Worm (Caenorhabditis elegans) whole organism, L1 larva: ENCODE results near the gene hda-11.

Experiments used
- blmp-1 ChIP-seq: fragments of 150-350 bp; optimal IDR thresholded peaks from 2 replicates; lab custom pipeline; 2014; ENCODE audit warnings: missing biosample characterization, missing genetic modification characterization
- ceh-63 ChIP-seq: fragments of 200-800 bp; sonication (Bioruptor generic); optimal IDR thresholded peaks from 2 replicates; lab custom pipeline; 2018; ENCODE audit warnings: mild to moderate bottlenecking, missing genetic modification characterization, missing compliant biosample characterization
- ceh-8 ChIP-seq: fragments of 200-800 bp; sonication (Bioruptor generic); optimal IDR thresholded peaks from 2 replicates; lab custom pipeline; 2018; ENCODE audit warnings: mild to moderate bottlenecking, missing genetic modification characterization, moderate library complexity, missing compliant biosample characterization
- ceh-88 ChIP-seq: fragments of 200-800 bp; sonication (Bioruptor generic); IDR thresholded peaks from 2 replicates; pipeline ENCODE4 v1.3.6; 2022; ENCODE audit warnings: missing genetic modification characterization, missing compliant biosample characterization
- efl-1 ChIP-seq, 4 experiments: fragments of 150-350 bp; optimal IDR thresholded peaks in 3 of 4; peaks in 1 of 4; 1 replicate in 1 of 4; 2 replicates in 3 of 4; lab custom pipeline; 2014; ENCODE audit warnings: missing biosample characterization in 2 of 4, missing genetic modification characterization in 2 of 4, missing genetic modification reagents in 2 of 4
- egl-27 ChIP-seq, 2 experiments: fragments of 150-350 bp in 1 of 2; sonication (generic microtip); optimal IDR thresholded peaks; 3 replicates each; lab custom pipeline; 2017 to 2018; ENCODE audit warnings: missing biosample characterization in 2 of 2, missing genetic modification characterization in 2 of 2, missing genetic modification reagents in 2 of 2
- elt-2 ChIP-seq: sonication (generic microtip); optimal IDR thresholded peaks from 2 replicates; lab custom pipeline; 2016; ENCODE audit warnings: missing genetic modification characterization, mild to moderate bottlenecking, inconsistent platforms, missing compliant biosample characterization, missing genetic modification reagents
- elt-3 ChIP-seq, 6 experiments: fragments of 150-350 bp in 1 of 6; sonication (generic microtip); optimal IDR thresholded peaks; 2 replicates each; lab custom pipeline; 2017 to 2018; ENCODE audit warnings: missing biosample characterization in 6 of 6, missing genetic modification characterization in 6 of 6, inconsistent platforms in 1 of 6
- ets-5 ChIP-seq: fragments of 200-800 bp; sonication (Bioruptor generic); IDR thresholded peaks from 2 replicates; pipeline ENCODE4 v1.3.6; 2022; ENCODE audit warnings: missing genetic modification characterization, missing compliant biosample characterization
- fkh-4 ChIP-seq: sonication (generic microtip); optimal IDR thresholded peaks from 2 replicates; lab custom pipeline; 2016; ENCODE audit warnings: missing compliant biosample characterization, missing genetic modification characterization, borderline replicate concordance
- fos-1 ChIP-seq: fragments of 150-350 bp; optimal IDR thresholded peaks from 2 replicates; lab custom pipeline; 2014; ENCODE audit warnings: missing biosample characterization, missing genetic modification characterization
- grh-1 ChIP-seq: fragments of 200-800 bp; sonication (Bioruptor generic); IDR thresholded peaks from 2 replicates; pipeline ENCODE4 v1.3.6; 2022; ENCODE audit warnings: missing genetic modification reagents, missing genetic modification characterization, missing compliant biosample characterization
- hlh-17 ChIP-seq: fragments of 200-800 bp; sonication (Bioruptor generic); optimal IDR thresholded peaks from 2 replicates; lab custom pipeline; 2018; ENCODE audit warnings: missing genetic modification characterization, mild to moderate bottlenecking, missing compliant biosample characterization, moderate library complexity, borderline replicate concordance
- hpl-2 ChIP-seq: fragments of 150-350 bp; optimal IDR thresholded peaks from 2 replicates; lab custom pipeline; 2014; ENCODE audit warnings: missing biosample characterization, missing genetic modification reagents, missing genetic modification characterization
- lin-13 ChIP-seq: fragments of 150-350 bp; optimal IDR thresholded peaks from 2 replicates; lab custom pipeline; 2014; ENCODE audit warnings: missing biosample characterization, missing genetic modification reagents, missing genetic modification characterization
- lin-14 ChIP-seq: fragments of 200-800 bp; sonication (Bioruptor generic); optimal IDR thresholded peaks from 2 replicates; lab custom pipeline; 2018; ENCODE audit warnings: mild to moderate bottlenecking, missing genetic modification characterization, moderate library complexity, missing compliant biosample characterization
- lir-3 ChIP-seq: sonication (generic microtip); optimal IDR thresholded peaks from 2 replicates; lab custom pipeline; 2016; ENCODE audit warnings: mild to moderate bottlenecking, missing genetic modification characterization, moderate library complexity, missing compliant biosample characterization; ENCODE audit not compliant: poor library complexity
- mef-2 ChIP-seq: fragments of 150-350 bp; optimal IDR thresholded peaks from 2 replicates; lab custom pipeline; 2014; ENCODE audit warnings: missing biosample characterization, missing genetic modification characterization
- nhr-11 ChIP-seq: fragments of 150-350 bp; optimal IDR thresholded peaks from 2 replicates; lab custom pipeline; 2014; ENCODE audit warnings: missing biosample characterization, missing genetic modification characterization
- nhr-19 ChIP-seq: fragments of 200-800 bp; sonication (Bioruptor generic); conservative IDR thresholded peaks from 2 replicates; pipeline ENCODE4 v1.3.6; 2022; ENCODE audit warnings: missing genetic modification characterization, missing compliant biosample characterization
- nhr-237 ChIP-seq: fragments of 150-350 bp; optimal IDR thresholded peaks from 2 replicates; lab custom pipeline; 2014; ENCODE audit warnings: missing biosample characterization, missing genetic modification characterization
- nhr-71 ChIP-seq: sonication (generic microtip); optimal IDR thresholded peaks from 2 replicates; lab custom pipeline; 2016; ENCODE audit warnings: mild to moderate bottlenecking, missing genetic modification characterization, moderate library complexity, missing compliant biosample characterization
- nhr-85 ChIP-seq: sonication (generic microtip); peaks from one replicate; lab custom pipeline; 2016; ENCODE audit warnings: missing genetic modification characterization, inconsistent platforms, missing compliant biosample characterization
- nhr-90 ChIP-seq: sonication (generic microtip); optimal IDR thresholded peaks from 2 replicates; lab custom pipeline; 2016; ENCODE audit warnings: mild to moderate bottlenecking, missing genetic modification characterization, missing compliant biosample characterization; ENCODE audit not compliant: poor library complexity
- pax-3 ChIP-seq: fragments of 200-800 bp; sonication (Bioruptor generic); optimal IDR thresholded peaks from 2 replicates; lab custom pipeline; 2018; ENCODE audit warnings: mild to moderate bottlenecking, missing genetic modification characterization, moderate library complexity, missing compliant biosample characterization
- rnt-1 ChIP-seq: sonication (generic microtip); optimal IDR thresholded peaks from 2 replicates; lab custom pipeline; 2016; ENCODE audit warnings: mild to moderate bottlenecking, missing genetic modification characterization, moderate library complexity, missing compliant biosample characterization
- snpc-4 ChIP-seq: fragments of 150-350 bp; optimal IDR thresholded peaks from 2 replicates; lab custom pipeline; 2014; ENCODE audit warnings: missing biosample characterization, missing genetic modification characterization
- snu-23 ChIP-seq: sonication (generic microtip); optimal IDR thresholded peaks from 2 replicates; lab custom pipeline; 2016; ENCODE audit warnings: missing genetic modification characterization, missing compliant biosample characterization
- sox-4 ChIP-seq: sonication (generic microtip); optimal IDR thresholded peaks from 2 replicates; lab custom pipeline; 2016; ENCODE audit warnings: missing genetic modification characterization, missing compliant biosample characterization
- sptf-1 ChIP-seq: fragments of 150-350 bp; optimal IDR thresholded peaks from 2 replicates; lab custom pipeline; 2014; ENCODE audit warnings: missing biosample characterization, missing genetic modification characterization
- sup-37 ChIP-seq: fragments of 200-800 bp; sonication (Bioruptor generic); optimal IDR thresholded peaks from 2 replicates; lab custom pipeline; 2018; ENCODE audit warnings: mild to moderate bottlenecking, missing genetic modification characterization, missing compliant biosample characterization
- unc-130 ChIP-seq: fragments of 150-350 bp; optimal IDR thresholded peaks from 2 replicates; lab custom pipeline; 2017; ENCODE audit warnings: missing biosample characterization, missing genetic modification characterization, inconsistent platforms
- unc-98 ChIP-seq: fragments of 200-800 bp; sonication (Bioruptor generic); IDR thresholded peaks from 2 replicates; pipeline ENCODE4 v1.3.6; 2022; ENCODE audit warnings: missing genetic modification characterization, missing compliant biosample characterization
- xbp-1 ChIP-seq: sonication (generic microtip); optimal IDR thresholded peaks from 2 replicates; lab custom pipeline; 2016; ENCODE audit warnings: missing genetic modification characterization, missing compliant biosample characterization
- zip-4 ChIP-seq: fragments of 200-800 bp; sonication (Bioruptor generic); optimal IDR thresholded peaks from 2 replicates; lab custom pipeline; 2018; ENCODE audit warnings: mild to moderate bottlenecking, missing genetic modification characterization, moderate library complexity, missing compliant biosample characterization

The hda-11 gene

ce11 chrV:10557676-10558075, 31.7 kb downstream of the hda-11 start, which contains the start of gene best-14:
Gene best-14 (plus strand): TSS chrV:10557976.
- TF ChIP-seq blmp-1 (tag; lab: Kevin White, UChicago) (peak; percentile 64), mef-2 (tag; lab: Kevin White, UChicago) (no peak), sox-4 (no peak), rnt-1 (tag; lab: Kevin White, UChicago) (no peak), lir-3 (tag; lab: Kevin White, UChicago) (no peak), snu-23 (GFP tag; lab: Kevin White, UChicago) (no peak), lin-14 (GFP tag; lab: Kevin White, UChicago) (peak; percentile 10)

DNA sequence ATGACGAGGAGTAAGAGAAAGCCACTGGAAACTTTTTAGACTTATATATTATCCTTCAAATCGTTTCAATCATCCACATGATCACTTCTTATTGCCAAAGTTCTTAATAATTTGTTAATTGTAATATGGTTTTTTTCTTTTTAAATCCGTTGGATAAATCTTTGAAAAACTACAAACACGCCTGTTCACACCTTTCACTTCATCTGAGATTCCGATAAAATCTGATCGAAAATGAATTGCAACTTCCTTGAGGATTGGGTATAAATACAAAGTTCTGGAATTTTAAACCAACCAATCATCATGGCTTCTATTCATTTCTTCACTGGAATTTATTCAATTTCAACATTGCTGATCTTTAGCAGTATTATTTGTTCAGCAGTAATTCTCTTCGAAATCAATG, 34.6 kb downstream of the hda-11 start, which contains the start of gene col-152:
TSS of gene col-152 (plus strand) at position 301 of the 400 bp plus-strand sequence.
- TF ChIP-seq fkh-4 (tag; lab: Kevin White, UChicago) (no peak), lir-3 (tag; lab: Kevin White, UChicago) (no peak), nhr-11 (tag; lab: Kevin White, UChicago) (no peak), lin-14 (GFP tag; lab: Kevin White, UChicago) (no peak), ceh-88 (GFP tag; lab: Robert Waterston, UW) (no peak), blmp-1 (tag; lab: Kevin White, UChicago) (no peak), lin-13 (GFP tag; lab: Kevin White, UChicago) (no peak), grh-1 (GFP tag; lab: Robert Waterston, UW) (no peak), sptf-1 (tag; lab: Kevin White, UChicago) (no peak), snpc-4 (tag; lab: Kevin White, UChicago) (no peak), egl-27 (tag; optimal IDR thresholded peaks at IDR 0.05; lab: Kevin White, UChicago) (no peak), hpl-2 (GFP tag; lab: Kevin White, UChicago) (no peak), sox-4 (no peak), sup-37 (GFP tag; lab: Kevin White, UChicago) (no peak), pax-3 (tag; lab: Kevin White, UChicago) (no peak), fos-1 (tag; lab: Kevin White, UChicago) (no peak), nhr-237 (tag; lab: Kevin White, UChicago) (no peak), ceh-63 (GFP tag; lab: Kevin White, UChicago) (no peak)

ce11 chrV:10561632-10562031, 35.6 kb downstream of the hda-11 start:
- no peak for TF ChIP-seq pax-3 (tag; lab: Kevin White, UChicago)
- no peak for TF ChIP-seq nhr-71 (tag; lab: Kevin White, UChicago)
- no peak for TF ChIP-seq xbp-1 (tag; lab: Kevin White, UChicago)
- TF ChIP-seq nhr-90 (tag; lab: Kevin White, UChicago) = no peak
- no peak for TF ChIP-seq zip-4 (GFP tag; lab: Kevin White, UChicago)
- no peak for TF ChIP-seq unc-98 (GFP tag; lab: Robert Waterston, UW)
- no peak for TF ChIP-seq nhr-85 (tag; lab: Kevin White, UChicago)
- TF ChIP-seq ceh-8 (GFP tag; lab: Kevin White, UChicago) = no peak
- TF ChIP-seq grh-1 (GFP tag; lab: Robert Waterston, UW) = no peak
- no peak for TF ChIP-seq blmp-1 (tag; lab: Kevin White, UChicago)
- no peak for TF ChIP-seq ets-5 (GFP tag; lab: Robert Waterston, UW)
- no peak for TF ChIP-seq fos-1 (tag; lab: Kevin White, UChicago)
- TF ChIP-seq rnt-1 (tag; lab: Kevin White, UChicago) = no peak
- TF ChIP-seq hpl-2 (GFP tag; lab: Kevin White, UChicago) = no peak
- TF ChIP-seq elt-3 (tag; optimal IDR thresholded peaks at IDR 0.05; lab: Kevin White, UChicago) = no peak
- TF ChIP-seq efl-1 (optimal IDR thresholded peaks at IDR 0.05; lab: Kevin White, UChicago) = no peak
- TF ChIP-seq efl-1 (GFP tag; optimal IDR thresholded peaks at IDR 0.05 in 1 of 2; lab: Kevin White, UChicago) = no peak
- no peak for TF ChIP-seq unc-130 (tag; lab: Kevin White, UChicago)
- TF ChIP-seq lin-13 (GFP tag; lab: Kevin White, UChicago) = no peak
- TF ChIP-seq hlh-17 (GFP tag; lab: Kevin White, UChicago) = no peak
- TF ChIP-seq, all 84 proteins: peak for 0

- TF ChIP-seq elt-2 (peak; percentile 52), nhr-19 (GFP tag; lab: Robert Waterston, UW) (no peak)
Measured at ce11 chrV:10562817-10563216, 36.8 kb downstream of the hda-11 start.
